Fruit fly (Drosophila melanogaster): ENCODE data around the gene CG9331.

- TF ChIP-seq GATAe (GFP tag; conservative IDR thresholded peaks at IDR 0.05): no peak
- TF ChIP-seq insv (GFP tag; optimal IDR thresholded peaks at IDR 0.05): no peak
- no peak for TF ChIP-seq sens (GFP tag)
- TF ChIP-seq CG2712 (tag; optimal IDR thresholded peaks at IDR 0.05): no peak
- TF ChIP-seq vfl (GFP tag; optimal IDR thresholded peaks at IDR 0.05): no peak
- TF ChIP-seq shn (GFP tag; optimal IDR thresholded peaks at IDR 0.05): no peak
Observed at dm6 chr2L:20837885-20838284, 15.3 kb downstream of the CG9331 start, which contains the start of gene Spn38F.

All from whole organism, embryonic.